1 fruit fly cellular context compared by ENCODE assay signal in the genomic region with DNA sequence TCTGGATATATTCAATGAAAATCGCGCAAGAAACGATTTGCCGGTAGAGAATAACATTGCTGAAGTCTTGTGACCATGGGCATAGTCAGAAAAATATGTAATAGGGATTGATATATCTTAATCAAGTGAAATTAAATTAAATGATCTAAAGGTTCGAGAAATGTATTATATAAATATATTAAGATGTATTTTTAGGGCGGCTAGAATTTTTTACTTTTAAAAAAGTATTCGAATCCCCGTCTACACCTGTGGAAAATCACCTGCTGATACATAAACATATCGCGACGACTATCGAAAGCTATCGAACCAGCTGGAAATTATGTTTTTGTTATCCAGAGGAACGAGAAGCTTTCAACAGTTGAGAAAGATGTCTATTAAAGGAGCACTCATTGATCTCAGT.
TF ChIP-seq lines count a peak whose summit lies in the region.

CG13390 (minus strand) TSS at position 81 of the 400 bp plus-strand sequence.
CG17294 (plus strand) TSS at position 319 of the 400 bp plus-strand sequence.

TF ChIP-seq in whole organism, embryonic, 481 proteins besides CTCF, POLR2A, EP300 and RAD21 (continued from another document):
- TF ChIP-seq Fer2 (tag; optimal IDR thresholded peaks at IDR 0.05; lab: Kevin White, UChicago): peak; percentile 100
- TF ChIP-seq CG3995 (GFP tag; optimal IDR thresholded peaks at IDR 0.05; lab: Kevin White, UChicago): peak; percentile 90
- TF ChIP-seq crp (GFP tag; optimal IDR thresholded peaks at IDR 0.05; lab: Kevin White, UChicago): peak; percentile 52 to 85
- TF ChIP-seq CG12769 (tag; optimal IDR thresholded peaks at IDR 0.05; lab: Kevin White, UChicago): peak; percentile 99
- peak; percentile 75 for TF ChIP-seq BEAF-32 (GFP tag; optimal IDR thresholded peaks at IDR 0.05; lab: Kevin White, UChicago)
- peak; percentile 100 for TF ChIP-seq Xrp1 (GFP tag; IDR thresholded peaks at IDR 0.05; lab: Robert Waterston, UW)
- TF ChIP-seq CG1647 (GFP tag; optimal IDR thresholded peaks at IDR 0.05; lab: Kevin White, UChicago): peak; percentile 95
- peak; percentile 99 for TF ChIP-seq CG3726 (GFP tag; IDR thresholded peaks at IDR 0.05; lab: Robert Waterston, UW)
